Worm (Caenorhabditis elegans) whole organism, mixed stage, embryonic: ENCODE results near the gene F40F8.11.

Source experiments
- blmp-1 ChIP-seq: fragments of 150-350 bp; optimal IDR thresholded peaks from 2 replicates; lab custom pipeline; 2014; ENCODE audit warnings: missing biosample characterization, missing genetic modification characterization
- ceh-43 ChIP-seq: fragments of 200-800 bp; sonication (Bioruptor generic); optimal IDR thresholded peaks from 2 replicates; lab custom pipeline; 2018; ENCODE audit warnings: mild to moderate bottlenecking, missing genetic modification characterization, moderate library complexity, missing compliant biosample characterization
- flh-1 ChIP-seq: fragments of 200-800 bp; sonication (Bioruptor generic); optimal IDR thresholded peaks from 2 replicates; lab custom pipeline; 2018; ENCODE audit warnings: mild to moderate bottlenecking, missing genetic modification characterization, moderate library complexity, missing compliant biosample characterization
- lin-13 ChIP-seq: fragments of 150-350 bp; optimal IDR thresholded peaks from 2 replicates; lab custom pipeline; 2014; ENCODE audit warnings: missing biosample characterization, missing genetic modification characterization
- lsy-2 ChIP-seq: fragments of 150-350 bp; optimal IDR thresholded peaks from 2 replicates; lab custom pipeline; 2014; ENCODE audit warnings: missing biosample characterization, missing genetic modification characterization
- nhr-2 ChIP-seq: fragments of 150-350 bp; optimal IDR thresholded peaks from 2 replicates; lab custom pipeline; 2014; ENCODE audit warnings: missing biosample characterization, missing genetic modification characterization
- snpc-4 ChIP-seq: fragments of 150-350 bp; optimal IDR thresholded peaks from 2 replicates; lab custom pipeline; 2014; ENCODE audit warnings: missing biosample characterization, missing genetic modification characterization
- unc-62 ChIP-seq: fragments of 150-350 bp; optimal IDR thresholded peaks from 2 replicates; lab custom pipeline; 2014; ENCODE audit warnings: missing biosample characterization, missing genetic modification reagents, missing genetic modification characterization
- ztf-11 ChIP-seq: fragments of 150-350 bp; optimal IDR thresholded peaks from 2 replicates; lab custom pipeline; 2014; ENCODE audit warnings: missing biosample characterization, missing genetic modification characterization

ce11 chrII:11153800-11154199 lies 21.4 kb upstream of the F40F8.11 start:
- TF ChIP-seq nhr-2 (no peak), lsy-2 (no peak), unc-62 (GFP tag; lab: Kevin White, UChicago) (no peak), lin-13 (tag; lab: Kevin White, UChicago) (no peak), snpc-4 (tag; lab: Kevin White, UChicago) (no peak), ceh-43 (GFP tag; lab: Kevin White, UChicago) (no peak), ztf-11 (tag; lab: Kevin White, UChicago) (no peak), blmp-1 (tag; lab: Kevin White, UChicago) (no peak), flh-1 (GFP tag; lab: Kevin White, UChicago) (no peak)
